Fruit fly (Drosophila melanogaster) whole organism, prepupa: Measurements from ENCODE around the gene CG34284.

Source experiments
- Blimp-1 ChIP-seq: fragments of 200-800 bp; sonication (Bioruptor generic); optimal IDR thresholded peaks from 3 replicates; lab custom pipeline; 2017; ENCODE audit warnings: missing biosample characterization, missing genetic modification characterization, mild to moderate bottlenecking, moderate library complexity, missing genetic modification reagents
- CG10631 ChIP-seq: fragments of 200-800 bp; sonication (Bioruptor generic); optimal IDR thresholded peaks from 2 replicates; lab custom pipeline; 2016; ENCODE audit warnings: missing biosample characterization, missing genetic modification characterization
- CG10669 ChIP-seq: fragments of 200-800 bp; sonication (Bioruptor generic); optimal IDR thresholded peaks from 3 replicates; lab custom pipeline; 2018; ENCODE audit warnings: missing biosample characterization, mild to moderate bottlenecking, missing genetic modification characterization, moderate library complexity
- CG11294 ChIP-seq: fragments of 200-800 bp; sonication (Bioruptor generic); IDR thresholded peaks from 2 replicates; pipeline ENCODE4 v1.3.6; 2022; ENCODE audit warnings: missing biosample characterization, missing genetic modification characterization
- CG11762 ChIP-seq: fragments of 200-800 bp; sonication (Bioruptor generic); optimal IDR thresholded peaks from 3 replicates; lab custom pipeline; 2016; ENCODE audit warnings: missing biosample characterization, missing genetic modification characterization; ENCODE audit not compliant: insufficient read depth
- CG11902 ChIP-seq: fragments of 200-800 bp; sonication (Bioruptor generic); optimal IDR thresholded peaks from 3 replicates; lab custom pipeline; 2016; ENCODE audit warnings: missing biosample characterization, missing genetic modification characterization
- CG15336 ChIP-seq: fragments of 200-800 bp; sonication (Bioruptor generic); IDR thresholded peaks from 2 replicates; pipeline ENCODE4 v1.3.6; 2022; ENCODE audit warnings: missing biosample characterization, missing genetic modification characterization
- CG1621 ChIP-seq: fragments of 200-800 bp; sonication (Bioruptor generic); optimal IDR thresholded peaks from 3 replicates; lab custom pipeline; 2018; ENCODE audit warnings: missing biosample characterization, mild to moderate bottlenecking, missing genetic modification characterization
- CG31627 ChIP-seq: fragments of 200-800 bp; sonication (Bioruptor generic); optimal IDR thresholded peaks from 3 replicates; lab custom pipeline; 2016; ENCODE audit warnings: missing biosample characterization, missing genetic modification characterization
- CG32006 ChIP-seq: fragments of 200-800 bp; sonication (Bioruptor generic); optimal IDR thresholded peaks from 3 replicates; lab custom pipeline; 2017; ENCODE audit warnings: missing biosample characterization, mild to moderate bottlenecking, missing genetic modification characterization
- CG34406 ChIP-seq: fragments of 200-800 bp; sonication (Bioruptor generic); optimal IDR thresholded peaks from 3 replicates; lab custom pipeline; 2016; ENCODE audit warnings: missing biosample characterization, missing genetic modification characterization
- CG3919 ChIP-seq: fragments of 200-800 bp; sonication (Bioruptor generic); optimal IDR thresholded peaks from 3 replicates; lab custom pipeline; 2016; ENCODE audit warnings: missing biosample characterization, missing genetic modification characterization
- CG4318 ChIP-seq: fragments of 200-800 bp; sonication (Bioruptor generic); optimal IDR thresholded peaks from 3 replicates; lab custom pipeline; 2017; ENCODE audit warnings: missing biosample characterization, mild to moderate bottlenecking, missing genetic modification characterization
- CG6163 ChIP-seq: fragments of 200-800 bp; sonication (Bioruptor generic); IDR thresholded peaks from 3 replicates; pipeline ENCODE4 v1.3.6; 2022; ENCODE audit warnings: missing biosample characterization, missing genetic modification characterization
- CG6276 ChIP-seq: fragments of 200-800 bp; sonication (Bioruptor generic); optimal IDR thresholded peaks from 2 replicates; lab custom pipeline; 2017; ENCODE audit warnings: missing biosample characterization, mild to moderate bottlenecking, missing genetic modification characterization
- CG6792 ChIP-seq: fragments of 200-800 bp; sonication (Bioruptor generic); optimal IDR thresholded peaks from 3 replicates; lab custom pipeline; 2016; ENCODE audit warnings: missing biosample characterization, missing genetic modification characterization
- CG6808 ChIP-seq: fragments of 200-800 bp; sonication (Bioruptor generic); optimal IDR thresholded peaks from 3 replicates; lab custom pipeline; 2017; ENCODE audit warnings: missing biosample characterization, missing genetic modification characterization, mild to moderate bottlenecking, moderate library complexity, missing genetic modification reagents
- CG7368 ChIP-seq: fragments of 200-800 bp; sonication (Bioruptor generic); optimal IDR thresholded peaks from 3 replicates; lab custom pipeline; 2016; ENCODE audit warnings: missing biosample characterization, missing genetic modification characterization
- CG8119 ChIP-seq: fragments of 200-800 bp; sonication (Bioruptor generic); IDR thresholded peaks from 3 replicates; pipeline ENCODE4 v1.3.6; 2022; ENCODE audit warnings: missing biosample characterization, missing genetic modification characterization
- CG8319 ChIP-seq: fragments of 200-800 bp; sonication (Bioruptor generic); optimal IDR thresholded peaks from 3 replicates; lab custom pipeline; 2016; ENCODE audit warnings: missing biosample characterization, missing genetic modification characterization
- CG8632 ChIP-seq: fragments of 200-800 bp; sonication (Bioruptor generic); optimal IDR thresholded peaks from 3 replicates; lab custom pipeline; 2016; ENCODE audit warnings: missing biosample characterization, missing genetic modification characterization
- CG9139 ChIP-seq: fragments of 200-800 bp; sonication (Bioruptor generic); optimal IDR thresholded peaks from 3 replicates; lab custom pipeline; 2017; ENCODE audit warnings: missing biosample characterization, mild to moderate bottlenecking, missing genetic modification characterization
- Ets21C ChIP-seq: fragments of 200-800 bp; sonication (Bioruptor generic); optimal IDR thresholded peaks from 3 replicates; lab custom pipeline; 2016; ENCODE audit warnings: missing biosample characterization, missing genetic modification characterization
- Ets96B ChIP-seq: fragments of 200-800 bp; optimal IDR thresholded peaks from 2 replicates; lab custom pipeline; 2019; ENCODE audit warnings: missing biosample characterization, mild to moderate bottlenecking, missing genetic modification characterization, moderate library complexity
- Gug ChIP-seq: fragments of 200-800 bp; sonication (Bioruptor generic); IDR thresholded peaks from 2 replicates; pipeline ENCODE4 v1.3.6; 2022; ENCODE audit warnings: missing biosample characterization, missing genetic modification characterization
- Hr38 ChIP-seq: sonication (Bioruptor generic); optimal IDR thresholded peaks from 2 replicates; lab custom pipeline; 2016; ENCODE audit warnings: missing biosample characterization, missing genetic modification characterization
- Hr39 ChIP-seq: fragments of 200-800 bp; sonication (Bioruptor generic); optimal IDR thresholded peaks from 2 replicates; lab custom pipeline; 2016; ENCODE audit warnings: missing biosample characterization, missing genetic modification characterization
- Hr4 ChIP-seq: fragments of 200-800 bp; sonication (Bioruptor generic); optimal IDR thresholded peaks from 3 replicates; lab custom pipeline; 2016; ENCODE audit warnings: missing biosample characterization, missing genetic modification characterization
- Lpt ChIP-seq: fragments of 200-800 bp; sonication (Bioruptor generic); optimal IDR thresholded peaks from 3 replicates; lab custom pipeline; 2016; ENCODE audit warnings: missing biosample characterization, missing genetic modification characterization
- Met ChIP-seq: fragments of 200-800 bp; sonication (Bioruptor generic); optimal IDR thresholded peaks from 3 replicates; lab custom pipeline; 2016; ENCODE audit warnings: missing biosample characterization, missing genetic modification characterization
- Smox ChIP-seq: fragments of 200-800 bp; sonication (Bioruptor generic); optimal IDR thresholded peaks from 3 replicates; lab custom pipeline; 2016; ENCODE audit warnings: missing biosample characterization, missing genetic modification characterization
- Sox102F ChIP-seq: fragments of 200-800 bp; sonication (Bioruptor generic); optimal IDR thresholded peaks from 2 replicates; lab custom pipeline; 2016; ENCODE audit warnings: missing biosample characterization, mild to moderate bottlenecking, missing genetic modification characterization
- Sox14 ChIP-seq: fragments of 200-800 bp; sonication (Bioruptor generic); optimal IDR thresholded peaks from 3 replicates; lab custom pipeline; 2016; ENCODE audit warnings: missing biosample characterization, missing genetic modification characterization
- Sox15 ChIP-seq: fragments of 200-800 bp; sonication (Bioruptor generic); optimal IDR thresholded peaks from 3 replicates; lab custom pipeline; 2016; ENCODE audit warnings: missing biosample characterization, missing genetic modification characterization
- cyc ChIP-seq: fragments of 200-800 bp; sonication (Bioruptor generic); optimal IDR thresholded peaks from 3 replicates; lab custom pipeline; 2016; ENCODE audit warnings: missing biosample characterization, missing genetic modification characterization
- dac ChIP-seq: fragments of 200-800 bp; sonication (Bioruptor generic); optimal IDR thresholded peaks from 2 replicates; lab custom pipeline; 2017; ENCODE audit warnings: missing biosample characterization, mild to moderate bottlenecking, missing genetic modification characterization
- dsx ChIP-seq: fragments of 200-800 bp; optimal IDR thresholded peaks from 3 replicates; lab custom pipeline; 2019; ENCODE audit warnings: missing biosample characterization, mild to moderate bottlenecking, missing genetic modification characterization, moderate library complexity; ENCODE audit not compliant: poor library complexity, severe bottlenecking
- esn ChIP-seq: fragments of 200-800 bp; sonication (Bioruptor generic); optimal IDR thresholded peaks from 2 replicates; lab custom pipeline; 2016; ENCODE audit warnings: missing biosample characterization, mild to moderate bottlenecking, missing genetic modification characterization, moderate library complexity
- fd59A ChIP-seq: fragments of 200-800 bp; sonication (Bioruptor generic); optimal IDR thresholded peaks from 2 replicates; lab custom pipeline; 2017; ENCODE audit warnings: missing biosample characterization, mild to moderate bottlenecking, missing genetic modification characterization, missing genetic modification reagents
- fd85E ChIP-seq: fragments of 200-800 bp; sonication (Bioruptor generic); optimal IDR thresholded peaks from 3 replicates; lab custom pipeline; 2016; ENCODE audit warnings: missing biosample characterization, missing genetic modification characterization
- fkh ChIP-seq: fragments of 200-800 bp; sonication (Bioruptor generic); optimal IDR thresholded peaks from 3 replicates; lab custom pipeline; 2017; ENCODE audit warnings: missing biosample characterization, mild to moderate bottlenecking, missing genetic modification characterization, moderate library complexity
- lz ChIP-seq: fragments of 200-800 bp; sonication (Bioruptor generic); optimal IDR thresholded peaks from 3 replicates; lab custom pipeline; 2016; ENCODE audit warnings: missing biosample characterization, missing genetic modification characterization
- net ChIP-seq: fragments of 200-800 bp; sonication (Bioruptor generic); optimal IDR thresholded peaks from 3 replicates; lab custom pipeline; 2016; ENCODE audit warnings: missing biosample characterization, missing genetic modification characterization
- pdm3 ChIP-seq: fragments of 200-800 bp; sonication (Bioruptor generic); optimal IDR thresholded peaks from 3 replicates; lab custom pipeline; 2016; ENCODE audit warnings: missing biosample characterization, missing genetic modification characterization
- salr ChIP-seq, 2 experiments: fragments of 200-800 bp; sonication (Bioruptor generic); optimal IDR thresholded peaks; 3 replicates each; lab custom pipeline; 2016 to 2018; ENCODE audit warnings: missing biosample characterization in 2 of 2, missing genetic modification characterization in 2 of 2, mild to moderate bottlenecking in 1 of 2
- spab ChIP-seq: fragments of 200-800 bp; sonication (Bioruptor generic); optimal IDR thresholded peaks from 2 replicates; lab custom pipeline; 2017; ENCODE audit warnings: missing biosample characterization, mild to moderate bottlenecking, missing genetic modification characterization, missing genetic modification reagents
- svp ChIP-seq: fragments of 200-800 bp; sonication (Bioruptor generic); peaks from one replicate; lab custom pipeline; 2016; ENCODE audit warnings: missing biosample characterization, missing genetic modification characterization
- vri ChIP-seq: fragments of 200-800 bp; sonication (Bioruptor generic); optimal IDR thresholded peaks from 3 replicates; lab custom pipeline; 2016; ENCODE audit warnings: missing biosample characterization, mild to moderate bottlenecking, missing genetic modification characterization

Gene CG34284

dm6 chr3R:18915644-18916194 lies 13.0 kb upstream of the CG34284 start:
- TF ChIP-seq Lpt (GFP tag; lab: Kevin White, UChicago) = no peak
- TF ChIP-seq CG15336 (GFP tag; lab: Robert Waterston, UW) = no peak
- TF ChIP-seq dsx = peak; percentile 39

DNA sequence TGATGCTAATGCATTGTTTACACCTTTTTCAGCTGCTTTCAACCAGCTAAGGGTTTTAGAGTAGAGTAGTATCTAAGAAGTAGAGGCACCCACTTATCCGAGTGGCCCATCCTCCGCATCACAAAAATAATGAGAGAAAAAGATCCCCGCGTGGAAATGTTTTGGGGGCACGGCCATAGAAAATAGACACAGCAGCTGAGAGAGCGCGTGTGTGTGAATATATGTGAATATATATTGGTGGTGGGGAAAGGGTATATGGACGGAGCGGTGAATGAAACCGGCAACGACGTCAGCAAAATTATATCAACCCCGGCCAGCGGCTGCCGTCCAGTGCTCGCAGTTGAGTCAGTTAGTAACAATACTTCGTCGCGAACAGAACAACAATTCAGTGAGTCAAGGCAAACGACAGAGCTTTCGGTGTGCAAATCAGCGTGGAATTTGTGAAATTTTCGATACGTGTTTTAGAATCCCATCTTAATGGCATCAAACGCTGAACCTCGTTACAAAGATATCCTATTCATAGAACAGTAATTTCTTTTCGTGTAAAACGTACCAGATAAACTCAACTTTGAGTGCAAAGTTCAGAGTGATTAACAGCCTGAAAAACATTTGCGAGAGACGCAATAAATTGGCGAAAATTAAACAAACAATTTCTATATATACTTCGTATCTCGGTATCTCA lies 12.0 kb upstream of the CG34284 start, which contains the start of gene Xrp1:
Xrp1 (plus strand) TSS at position 375 of the 682 bp plus-strand sequence.
- no peak for TF ChIP-seq Ets96B (tag; lab: Kevin White, UChicago)
- TF ChIP-seq Hr38 = no peak
- no peak for TF ChIP-seq CG34406 (GFP tag; lab: Kevin White, UChicago)
- peak; percentile 53 for TF ChIP-seq CG11294 (GFP tag; lab: Robert Waterston, UW)
- TF ChIP-seq fkh (GFP tag; lab: Kevin White, UChicago) = no peak
- peak; percentile 38 for TF ChIP-seq CG10631 (GFP tag; lab: Kevin White, UChicago)
- TF ChIP-seq CG6276 = no peak
- TF ChIP-seq Hr4 = peak; percentile 62
- TF ChIP-seq CG11762 (GFP tag; lab: Kevin White, UChicago) = no peak
- no peak for TF ChIP-seq CG1621 (tag; lab: Kevin White, UChicago)
- TF ChIP-seq Hr39 (GFP tag; lab: Kevin White, UChicago) = peak; percentile 15
- peak; percentile 43 for TF ChIP-seq CG3919 (GFP tag; lab: Kevin White, UChicago)
- TF ChIP-seq cyc (GFP tag; lab: Kevin White, UChicago) = peak; percentile 18
- peak; percentile 12 for TF ChIP-seq CG31627
- TF ChIP-seq CG9139 = no peak
- no peak for TF ChIP-seq Met (GFP tag; lab: Kevin White, UChicago)
- TF ChIP-seq CG11902 (GFP tag; lab: Kevin White, UChicago) = peak; percentile 6
- peak; percentile 25 for TF ChIP-seq CG4318
- TF ChIP-seq fd59A = no peak
- TF ChIP-seq CG10669 (GFP tag; lab: Kevin White, UChicago) = no peak
- peak; percentile 31; the same call in 1 of the 3 replicates for TF ChIP-seq CG8119
- TF ChIP-seq CG8319 = no peak
- TF ChIP-seq spab (GFP tag; lab: Kevin White, UChicago) = no peak
- no peak for TF ChIP-seq Smox (GFP tag; lab: Kevin White, UChicago)
- TF ChIP-seq lz (GFP tag; lab: Kevin White, UChicago) = peak; percentile 11
- TF ChIP-seq CG32006 = peak; percentile 65
- peak; percentile 15 for TF ChIP-seq Lpt (GFP tag; lab: Kevin White, UChicago)
- peak; percentile 11 for TF ChIP-seq CG7368 (GFP tag; lab: Kevin White, UChicago)
- TF ChIP-seq Sox15 = no peak
- peak; percentile 48 for TF ChIP-seq CG6808 (GFP tag; lab: Kevin White, UChicago)
- TF ChIP-seq pdm3 (GFP tag; lab: Kevin White, UChicago) = peak; percentile 9
- TF ChIP-seq CG8632 = no peak
- no peak for TF ChIP-seq dac (GFP tag; lab: Kevin White, UChicago)
- TF ChIP-seq CG6163 (GFP tag; lab: Robert Waterston, UW) = peak; percentile 62
- TF ChIP-seq esn = no peak
- TF ChIP-seq Sox102F (GFP tag; lab: Kevin White, UChicago) = peak; percentile 5
- no peak for TF ChIP-seq salr (GFP tag; optimal IDR thresholded peaks at IDR 0.05; lab: Kevin White, UChicago)
- no peak for TF ChIP-seq net (GFP tag; lab: Kevin White, UChicago)
- TF ChIP-seq Sox14 (GFP tag; lab: Kevin White, UChicago) = no peak
- TF ChIP-seq CG15336 (GFP tag; lab: Robert Waterston, UW) = no peak; the same call in 1 of the 2 replicates
- no peak for TF ChIP-seq fd85E (GFP tag; lab: Kevin White, UChicago)
- peak; percentile 68 for TF ChIP-seq vri (GFP tag; lab: Kevin White, UChicago)
- TF ChIP-seq CG6792 (GFP tag; lab: Kevin White, UChicago) = no peak
- peak; percentile 74 for TF ChIP-seq svp
- TF ChIP-seq Blimp-1 = no peak
- TF ChIP-seq Gug (GFP tag; lab: Robert Waterston, UW) = 0 out of 2 replicates have a peak, but pooled peaks have one; percentile 17
- no peak for TF ChIP-seq Ets21C (GFP tag; lab: Kevin White, UChicago)
